Fruit fly (Drosophila melanogaster): ENCODE data around the gene Pstk.

Gene Pstk

DNA sequence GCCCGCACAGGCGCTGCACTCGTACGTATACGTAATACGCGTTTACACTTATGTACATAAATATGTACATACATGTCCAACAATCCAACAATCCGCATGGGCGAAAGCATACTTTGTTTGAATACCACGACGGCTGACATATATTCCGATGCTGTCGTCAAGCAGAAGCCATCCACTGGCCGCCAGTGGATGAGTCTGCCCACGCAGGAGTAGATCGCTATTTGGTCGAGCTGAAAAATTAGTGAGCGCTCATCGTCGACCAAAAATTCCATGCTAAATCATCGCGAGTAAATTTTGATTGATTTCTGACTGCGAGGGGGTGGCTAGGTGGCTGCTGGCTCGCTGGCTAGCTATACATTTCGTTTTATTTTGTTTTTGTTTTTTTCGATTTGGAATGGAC lies 15.9 kb downstream of the Pstk start:
- TF ChIP-seq CG32264 (GFP tag; optimal IDR thresholded peaks at IDR 0.05) (no peak), Sp1 (GFP tag; optimal IDR thresholded peaks at IDR 0.05) (no peak), OdsH (GFP tag; optimal IDR thresholded peaks at IDR 0.05) (no peak)

DNA sequence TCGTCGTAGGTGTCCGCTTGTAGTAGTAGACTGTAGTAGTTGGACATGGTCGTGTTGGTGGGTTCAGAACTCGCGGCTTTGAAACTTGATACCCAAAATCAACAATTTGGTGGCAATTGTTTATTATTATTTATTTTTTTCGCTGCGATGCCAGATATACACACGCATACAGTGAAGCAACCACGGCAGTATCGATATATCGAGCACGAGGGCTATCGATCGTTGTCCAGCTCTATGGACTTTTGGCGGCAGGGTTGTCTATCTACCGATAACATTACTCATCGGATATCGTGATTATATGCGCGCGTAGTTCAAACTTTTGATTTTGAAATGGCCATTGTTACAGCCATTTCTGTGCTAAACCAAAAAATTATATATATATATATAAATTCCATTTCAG lies 16.7 kb downstream of the Pstk start, which contains the start of gene CG14220:
Gene CG14220, minus strand, starts transcription at position 208 of the 400 bp plus-strand sequence.
- TF ChIP-seq Sp1 (GFP tag; optimal IDR thresholded peaks at IDR 0.05), result peak; percentile 15
- no peak for TF ChIP-seq Rel (GFP tag; optimal IDR thresholded peaks at IDR 0.05)
- peak; percentile 46 for TF ChIP-seq Rel (tag; optimal IDR thresholded peaks at IDR 0.05)
- TF ChIP-seq sage (GFP tag; optimal IDR thresholded peaks at IDR 0.05), result no peak
- TF ChIP-seq HLH106 (tag; optimal IDR thresholded peaks at IDR 0.05), result peak; percentile 6
- TF ChIP-seq Hr83 (GFP tag; optimal IDR thresholded peaks at IDR 0.05; ENCODE audit: poor library complexity, severe bottlenecking), result peak; percentile 67
- TF ChIP-seq Hnf4 (GFP tag; optimal IDR thresholded peaks at IDR 0.05), result peak; percentile 22
- peak; percentile 22 for TF ChIP-seq h (GFP tag; optimal IDR thresholded peaks at IDR 0.05)
- TF ChIP-seq rgr (GFP tag; optimal IDR thresholded peaks at IDR 0.05), result no peak
- TF ChIP-seq Dif (GFP tag; optimal IDR thresholded peaks at IDR 0.05; ENCODE audit: partially characterized antibody), result peak; percentile 8

DNA sequence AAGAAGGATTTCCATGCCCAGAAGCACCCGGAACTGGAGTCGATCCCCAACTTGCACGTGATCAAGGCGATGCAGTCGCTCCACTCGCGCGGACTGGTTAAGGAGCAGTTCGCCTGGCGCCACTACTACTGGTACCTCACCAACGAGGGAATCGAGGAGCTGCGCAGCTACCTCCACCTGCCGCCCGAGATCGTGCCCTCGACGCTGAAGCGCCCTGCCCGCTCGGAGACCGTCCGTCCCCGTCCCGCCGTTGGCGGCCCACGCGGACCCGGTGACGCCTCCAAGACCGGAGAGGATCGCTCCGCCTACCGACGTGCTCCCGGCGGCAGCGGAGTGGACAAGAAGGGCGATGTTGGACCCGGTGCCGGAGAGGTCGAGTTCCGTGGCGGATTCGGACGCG lies 19.8 kb downstream of the Pstk start:
- TF ChIP-seq Dfd (GFP tag; optimal IDR thresholded peaks at IDR 0.05), result peak; percentile 87
- no peak for TF ChIP-seq Myc (optimal IDR thresholded peaks at IDR 0.05)

DNA sequence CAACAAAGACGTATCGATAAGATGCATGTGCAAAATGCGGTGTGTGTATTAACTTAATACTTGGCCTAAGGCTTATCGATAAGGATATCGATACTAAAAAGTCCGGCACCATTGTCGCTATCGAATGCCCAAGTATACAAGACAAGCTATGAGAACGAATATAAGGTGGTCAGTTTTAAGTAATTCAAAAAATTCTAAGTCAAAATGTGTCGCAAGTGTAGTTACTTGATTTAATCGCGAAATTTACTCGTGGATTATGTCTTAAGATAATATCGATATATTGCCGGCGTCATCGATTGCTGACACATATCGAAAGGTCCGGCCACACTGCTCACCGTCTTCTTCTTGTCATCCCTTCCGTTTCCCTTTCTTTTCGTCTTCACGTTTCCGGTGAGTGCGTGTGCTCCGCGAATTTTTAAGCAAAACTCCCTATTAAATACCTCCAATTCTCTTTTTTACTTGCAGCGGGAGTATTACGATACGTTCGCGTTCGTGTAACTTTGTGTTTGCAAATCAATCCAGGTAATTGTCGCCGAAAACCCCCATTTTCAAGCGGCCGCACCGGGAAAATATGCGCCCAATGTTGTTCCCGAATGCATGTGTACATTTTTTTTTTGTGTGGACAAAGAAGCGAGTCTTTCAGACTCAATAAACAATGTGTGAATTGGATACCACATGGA lies 20.5 kb downstream of the Pstk start, which contains the start of gene RpS10b:
Gene RpS10b, plus strand, starts transcription at position 348 of the 680 bp plus-strand sequence.
- TF ChIP-seq lola (GFP tag; optimal IDR thresholded peaks at IDR 0.05) (no peak), sage (GFP tag; optimal IDR thresholded peaks at IDR 0.05) (no peak), Hnf4 (GFP tag; optimal IDR thresholded peaks at IDR 0.05) (peak; percentile 70), HLH106 (tag; optimal IDR thresholded peaks at IDR 0.05) (peak; percentile 73), Hr83 (GFP tag; optimal IDR thresholded peaks at IDR 0.05; ENCODE audit: poor library complexity, severe bottlenecking) (peak; percentile 78), usp (GFP tag; optimal IDR thresholded peaks at IDR 0.05) (no peak), Myc (optimal IDR thresholded peaks at IDR 0.05) (peak; percentile 43), dsf (GFP tag; optimal IDR thresholded peaks at IDR 0.05; ENCODE audit: borderline replicate concordance) (peak; percentile 38), Jra (GFP tag; optimal IDR thresholded peaks at IDR 0.05) (peak; percentile 63), pan (optimal IDR thresholded peaks at IDR 0.05) (no peak), Rel (GFP tag; optimal IDR thresholded peaks at IDR 0.05) (peak; percentile 23), Rel (tag; optimal IDR thresholded peaks at IDR 0.05) (peak; percentile 65), GATAd (GFP tag; optimal IDR thresholded peaks at IDR 0.05) (peak; percentile 3), foxo (GFP tag; optimal IDR thresholded peaks at IDR 0.05) (peak in 1 of 2 experiments; percentile 49), N (GFP tag; optimal IDR thresholded peaks at IDR 0.05) (no peak), fru (GFP tag; optimal IDR thresholded peaks at IDR 0.05) (peak; percentile 65), CrebA (GFP tag; optimal IDR thresholded peaks at IDR 0.05; ENCODE audit: borderline replicate concordance) (no peak), woc (GFP tag; optimal IDR thresholded peaks at IDR 0.05) (peak; percentile 61), jim (GFP tag; optimal IDR thresholded peaks at IDR 0.05) (no peak), Mio (GFP tag; optimal IDR thresholded peaks at IDR 0.05) (peak; percentile 52), dmrt93B (GFP tag; optimal IDR thresholded peaks at IDR 0.05) (peak; percentile 94), Sp1 (GFP tag; optimal IDR thresholded peaks at IDR 0.05) (peak; percentile 90), br (GFP tag; optimal IDR thresholded peaks at IDR 0.05) (peak; percentile 86), OdsH (GFP tag; optimal IDR thresholded peaks at IDR 0.05) (peak; percentile 79), brk (GFP tag; optimal IDR thresholded peaks at IDR 0.05) (peak; percentile 36), h (GFP tag; optimal IDR thresholded peaks at IDR 0.05) (peak; percentile 86), CG32264 (GFP tag; optimal IDR thresholded peaks at IDR 0.05) (peak; percentile 40), psq (GFP tag; optimal IDR thresholded peaks at IDR 0.05) (peak; percentile 66), rgr (GFP tag; optimal IDR thresholded peaks at IDR 0.05) (peak; percentile 88), ey (GFP tag; optimal IDR thresholded peaks at IDR 0.05) (peak; percentile 60), sv (GFP tag; optimal IDR thresholded peaks at IDR 0.05) (peak; percentile 58), Dif (GFP tag; optimal IDR thresholded peaks at IDR 0.05; ENCODE audit: partially characterized antibody) (no peak), CG9705 (GFP tag; optimal IDR thresholded peaks at IDR 0.05) (peak; percentile 92)
